Worm (Caenorhabditis elegans): ENCODE results near the gene rabr-1.
A peak's percentile ranks its signal among the peaks of the same experiment; 100 is the strongest.

- TF ChIP-seq egl-27 (tag; optimal IDR thresholded peaks at IDR 0.05), result peak; percentile 59
- peak; percentile 69 for TF ChIP-seq sma-9 (GFP tag; optimal IDR thresholded peaks at IDR 0.05)
- TF ChIP-seq sma-9 (tag; optimal IDR thresholded peaks at IDR 0.05), result no peak
- no peak for TF ChIP-seq ZK546.5 (tag; optimal IDR thresholded peaks at IDR 0.05)
Measured at ce11 chrX:2495865-2496314, at the start of gene rabr-1.

Data from whole organism, L2 larva.